In the genomic region with DNA sequence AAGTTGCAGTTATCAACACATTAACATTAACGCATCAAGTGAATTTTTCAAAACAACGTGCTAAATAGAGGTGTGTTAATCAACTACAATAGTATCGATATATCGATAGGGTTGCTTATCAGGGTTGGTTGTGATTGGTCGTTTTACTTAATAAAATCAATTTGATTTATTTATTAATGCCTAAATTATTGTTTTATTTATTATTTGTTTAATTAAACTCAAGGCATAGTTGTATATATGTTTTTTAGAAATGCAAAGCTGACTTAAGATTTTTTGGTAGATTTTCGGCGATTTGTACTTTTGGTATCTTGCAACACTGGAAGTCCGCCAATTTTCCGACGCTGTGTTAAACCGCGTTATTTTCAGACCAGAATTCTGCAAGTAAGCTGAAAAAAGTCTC, we compare ENCODE assay signal across 1 fruit fly cellular context.
A peak's percentile ranks its signal among the peaks of the same experiment; 100 is the strongest.
TF ChIP-seq lines count a peak whose summit lies in the region.

A gene (minus strand): TSS at position 88 of the 400 bp plus-strand sequence.
A gene (plus strand): TSS at position 314 of the 400 bp plus-strand sequence.

TF ChIP-seq in whole organism, embryonic, 481 proteins besides CTCF, POLR2A, EP300 and RAD21 (continued from another document and continues in another):
- TF ChIP-seq CG31365 (tag; optimal IDR thresholded peaks at IDR 0.05; lab: Kevin White, UChicago), result no peak
- peak; percentile 63 for TF ChIP-seq dm (GFP tag; optimal IDR thresholded peaks at IDR 0.05; lab: Kevin White, UChicago)
- TF ChIP-seq kay (GFP tag; optimal IDR thresholded peaks at IDR 0.05; lab: Kevin White, UChicago), result peak; percentile 68
- TF ChIP-seq CG2116 (GFP tag; optimal IDR thresholded peaks at IDR 0.05; lab: Kevin White, UChicago), result peak; percentile 98
- no peak for TF ChIP-seq Hr39 (optimal IDR thresholded peaks at IDR 0.05; lab: Kevin White, UChicago)
- 0 out of 3 replicates have a peak, but pooled peaks have one; percentile 23 for TF ChIP-seq CG11456 (GFP tag; IDR thresholded peaks at IDR 0.05; lab: Robert Waterston, UW)
- TF ChIP-seq ash1 (GFP tag; optimal IDR thresholded peaks at IDR 0.05; lab: Kevin White, UChicago), result no peak
- TF ChIP-seq zf30C (GFP tag; optimal IDR thresholded peaks at IDR 0.05; lab: Kevin White, UChicago), result no peak
- peak; percentile 97 for TF ChIP-seq CG13287 (GFP tag; IDR thresholded peaks at IDR 0.05; lab: Robert Waterston, UW; ENCODE audit: partially characterized antibody)
- peak; percentile 64; the same call in 1 of the 3 replicates for TF ChIP-seq CG7963 (GFP tag; IDR thresholded peaks at IDR 0.05; lab: Robert Waterston, UW; ENCODE audit: partially characterized antibody)
- peak; percentile 76 for TF ChIP-seq CG12942 (GFP tag; optimal IDR thresholded peaks at IDR 0.05; lab: Kevin White, UChicago)
- peak; percentile 61 for TF ChIP-seq caup (GFP tag; optimal IDR thresholded peaks at IDR 0.05; lab: Kevin White, UChicago; ENCODE audit: severe bottlenecking)
- TF ChIP-seq CG11695 (GFP tag; IDR thresholded peaks at IDR 0.05; lab: Robert Waterston, UW), result peak; percentile 48; the same call in 1 of the 3 replicates
- TF ChIP-seq CG8478 (optimal IDR thresholded peaks at IDR 0.05; lab: Kevin White, UChicago), result no peak
- TF ChIP-seq chif (GFP tag; optimal IDR thresholded peaks at IDR 0.05; lab: Kevin White, UChicago), result peak in 1 of 2 experiments; percentile 27
- peak; percentile 39 for TF ChIP-seq CG3995 (GFP tag; optimal IDR thresholded peaks at IDR 0.05; lab: Kevin White, UChicago)
- TF ChIP-seq CG9797 (GFP tag; optimal IDR thresholded peaks at IDR 0.05; lab: Kevin White, UChicago), result peak; percentile 74
- peak; percentile 46 for TF ChIP-seq mam (GFP tag; optimal IDR thresholded peaks at IDR 0.05; lab: Kevin White, UChicago)
- TF ChIP-seq prd (optimal IDR thresholded peaks at IDR 0.05; lab: Kevin White, UChicago), result no peak
- peak; percentile 76 for TF ChIP-seq prd (GFP tag; IDR thresholded peaks at IDR 0.05; lab: Robert Waterston, UW)
- TF ChIP-seq CG10267 (tag; optimal IDR thresholded peaks at IDR 0.05; lab: Kevin White, UChicago), result peak; percentile 99
- peak; percentile 56; the same call in 1 of the 2 replicates for TF ChIP-seq CG17328 (GFP tag; IDR thresholded peaks at IDR 0.05; lab: Robert Waterston, UW)
- peak; percentile 87 for TF ChIP-seq CG30403 (GFP tag; optimal IDR thresholded peaks at IDR 0.05; lab: Kevin White, UChicago)
- peak; percentile 80 for TF ChIP-seq phol (tag; optimal IDR thresholded peaks at IDR 0.05; lab: Kevin White, UChicago)
- no peak for TF ChIP-seq BtbVII (GFP tag; optimal IDR thresholded peaks at IDR 0.05; lab: Kevin White, UChicago)
- no peak for TF ChIP-seq odd (GFP tag; optimal IDR thresholded peaks at IDR 0.05; lab: Kevin White, UChicago)
- peak in 1 of 2 experiments; percentile 34 for TF ChIP-seq Eip74EF (GFP tag; optimal IDR thresholded peaks at IDR 0.05; lab: Kevin White, UChicago)
- TF ChIP-seq disco-r (GFP tag; optimal IDR thresholded peaks at IDR 0.05; lab: Kevin White, UChicago), result no peak
- peak; percentile 73 for TF ChIP-seq Fer1 (GFP tag; optimal IDR thresholded peaks at IDR 0.05; lab: Kevin White, UChicago)
- peak; percentile 81 for TF ChIP-seq CG3281 (GFP tag; optimal IDR thresholded peaks at IDR 0.05; lab: Kevin White, UChicago)
- no peak for TF ChIP-seq CG12071 (GFP tag; optimal IDR thresholded peaks at IDR 0.05; lab: Kevin White, UChicago)
- no peak for TF ChIP-seq CG11085 (GFP tag; IDR thresholded peaks at IDR 0.05; lab: Robert Waterston, UW)
- TF ChIP-seq CG11696 (GFP tag; IDR thresholded peaks at IDR 0.05; lab: Robert Waterston, UW), result 0 out of 2 replicates have a peak, but pooled peaks have one; percentile 29
- TF ChIP-seq Kr (GFP tag; optimal IDR thresholded peaks at IDR 0.05; lab: Kevin White, UChicago), result no peak
- peak; percentile 63; the same call in 1 of the 2 replicates for TF ChIP-seq CG5953 (GFP tag; IDR thresholded peaks at IDR 0.05; lab: Robert Waterston, UW)
- TF ChIP-seq dmrt99B (tag; optimal IDR thresholded peaks at IDR 0.05; lab: Kevin White, UChicago), result no peak
- peak; percentile 59 for TF ChIP-seq HmgZ (tag; optimal IDR thresholded peaks at IDR 0.05; lab: Kevin White, UChicago)
- TF ChIP-seq ab (GFP tag; optimal IDR thresholded peaks at IDR 0.05; lab: Kevin White, UChicago), result no peak
- TF ChIP-seq seq (GFP tag; IDR thresholded peaks at IDR 0.05; lab: Robert Waterston, UW), result 0 out of 2 replicates have a peak, but pooled peaks have one; percentile 34
- peak; percentile 59 for TF ChIP-seq CG4854 (GFP tag; optimal IDR thresholded peaks at IDR 0.05; lab: Kevin White, UChicago)
- peak; percentile 90 for TF ChIP-seq CG12659 (GFP tag; optimal IDR thresholded peaks at IDR 0.05; lab: Kevin White, UChicago)
- peak; percentile 53 for TF ChIP-seq ranshi (GFP tag; IDR thresholded peaks at IDR 0.05; lab: Robert Waterston, UW)
- peak; percentile 77 for TF ChIP-seq Hsf (GFP tag; optimal IDR thresholded peaks at IDR 0.05; lab: Kevin White, UChicago)
- TF ChIP-seq CG1024 (GFP tag; IDR thresholded peaks at IDR 0.05; lab: Robert Waterston, UW), result 0 out of 2 replicates have a peak, but pooled peaks have one; percentile 34
- TF ChIP-seq jing (GFP tag; optimal IDR thresholded peaks at IDR 0.05; lab: Kevin White, UChicago), result no peak
- TF ChIP-seq lab (GFP tag; optimal IDR thresholded peaks at IDR 0.05; lab: Kevin White, UChicago), result no peak
- TF ChIP-seq Optix (GFP tag; IDR thresholded peaks at IDR 0.05; lab: Robert Waterston, UW), result no peak
- TF ChIP-seq Ets65A (GFP tag; lab: Kevin White, UChicago), result peak; percentile 94
- peak; percentile 85 for TF ChIP-seq CG16813 (GFP tag; IDR thresholded peaks at IDR 0.05; lab: Robert Waterston, UW; ENCODE audit: partially characterized antibody)
- TF ChIP-seq stc (GFP tag; IDR thresholded peaks at IDR 0.05; lab: Robert Waterston, UW), result peak; percentile 54; the same call in 1 of the 2 replicates
- TF ChIP-seq nerfin-2 (GFP tag; IDR thresholded peaks at IDR 0.05; lab: Robert Waterston, UW; ENCODE audit: partially characterized antibody), result peak; percentile 67
- peak; percentile 78 for TF ChIP-seq PHDP (tag; optimal IDR thresholded peaks at IDR 0.05; lab: Kevin White, UChicago)
- peak; percentile 46 for TF ChIP-seq bcd (GFP tag; optimal IDR thresholded peaks at IDR 0.05; lab: Kevin White, UChicago)
- TF ChIP-seq Blimp-1 (GFP tag; optimal IDR thresholded peaks at IDR 0.05; lab: Kevin White, UChicago), result no peak
- no peak for TF ChIP-seq wek (GFP tag; optimal IDR thresholded peaks at IDR 0.05; lab: Kevin White, UChicago)
- TF ChIP-seq CG11504 (tag; optimal IDR thresholded peaks at IDR 0.05; lab: Kevin White, UChicago), result peak; percentile 78
- TF ChIP-seq Lim3 (GFP tag; IDR thresholded peaks at IDR 0.05; lab: Robert Waterston, UW), result no peak
- peak; percentile 71 for TF ChIP-seq Rfx (GFP tag; IDR thresholded peaks at IDR 0.05; lab: Robert Waterston, UW)
- peak; percentile 74 for TF ChIP-seq Chrac-16 (GFP tag; optimal IDR thresholded peaks at IDR 0.05; lab: Kevin White, UChicago)
- TF ChIP-seq ara (GFP tag; IDR thresholded peaks at IDR 0.05; lab: Robert Waterston, UW), result peak; percentile 73
- 0 out of 2 replicates have a peak, but pooled peaks have one; percentile 34 for TF ChIP-seq esg (GFP tag; conservative IDR thresholded peaks at IDR 0.05; lab: Robert Waterston, UW)
- TF ChIP-seq mld (GFP tag; IDR thresholded peaks at IDR 0.05; lab: Robert Waterston, UW; ENCODE audit: partially characterized antibody), result peak; percentile 46; the same call in 1 of the 3 replicates
- peak; percentile 66 for TF ChIP-seq CG7839 (tag; optimal IDR thresholded peaks at IDR 0.05; lab: Kevin White, UChicago)
- no peak for TF ChIP-seq dati (GFP tag; IDR thresholded peaks at IDR 0.05; lab: Robert Waterston, UW)
- TF ChIP-seq Atf3 (GFP tag; optimal IDR thresholded peaks at IDR 0.05; lab: Kevin White, UChicago), result no peak
- TF ChIP-seq CG12769 (tag; optimal IDR thresholded peaks at IDR 0.05; lab: Kevin White, UChicago), result no peak
- no peak for TF ChIP-seq CG1647 (GFP tag; optimal IDR thresholded peaks at IDR 0.05; lab: Kevin White, UChicago)
- peak; percentile 34 for TF ChIP-seq pho (GFP tag; optimal IDR thresholded peaks at IDR 0.05; lab: Kevin White, UChicago)
- peak; percentile 69 for TF ChIP-seq CG10979 (tag; optimal IDR thresholded peaks at IDR 0.05; lab: Kevin White, UChicago)
- TF ChIP-seq stwl (tag; optimal IDR thresholded peaks at IDR 0.05; lab: Kevin White, UChicago), result peak; percentile 86
- peak; percentile 42; the same call in 1 of the 2 replicates for TF ChIP-seq ssp (GFP tag; IDR thresholded peaks at IDR 0.05; lab: Robert Waterston, UW)
- no peak for TF ChIP-seq peb (GFP tag; IDR thresholded peaks at IDR 0.05; lab: Robert Waterston, UW)
- no peak for TF ChIP-seq h (optimal IDR thresholded peaks at IDR 0.05; lab: Kevin White, UChicago)
- TF ChIP-seq Hmx (GFP tag; optimal IDR thresholded peaks at IDR 0.05; lab: Kevin White, UChicago), result no peak
- TF ChIP-seq CG9437 (GFP tag; optimal IDR thresholded peaks at IDR 0.05; lab: Kevin White, UChicago), result peak; percentile 17
- peak; percentile 91 for TF ChIP-seq Nf-YC (tag; optimal IDR thresholded peaks at IDR 0.05; lab: Kevin White, UChicago)
- peak; percentile 30; the same call in 1 of the 2 replicates for TF ChIP-seq wdn (GFP tag; IDR thresholded peaks at IDR 0.05; lab: Robert Waterston, UW)
- peak; percentile 58; the same call in 1 of the 2 replicates for TF ChIP-seq cas (GFP tag; IDR thresholded peaks at IDR 0.05; lab: Robert Waterston, UW)
- TF ChIP-seq scrt (GFP tag; optimal IDR thresholded peaks at IDR 0.05; lab: Kevin White, UChicago), result no peak
- no peak for TF ChIP-seq CG1832 (GFP tag; optimal IDR thresholded peaks at IDR 0.05; lab: Kevin White, UChicago)
- TF ChIP-seq gem (tag; optimal IDR thresholded peaks at IDR 0.05; lab: Kevin White, UChicago), result peak; percentile 86
- peak; percentile 25 for TF ChIP-seq CG30431 (GFP tag; optimal IDR thresholded peaks at IDR 0.05; lab: Kevin White, UChicago)
- no peak for TF ChIP-seq CG6254 (GFP tag; optimal IDR thresholded peaks at IDR 0.05; lab: Kevin White, UChicago)
- peak; percentile 79 for TF ChIP-seq CG17829 (tag; optimal IDR thresholded peaks at IDR 0.05; lab: Kevin White, UChicago)
- peak; percentile 82 for TF ChIP-seq zen (tag; optimal IDR thresholded peaks at IDR 0.05; lab: Kevin White, UChicago)
- peak; percentile 88 for TF ChIP-seq knrl (GFP tag; IDR thresholded peaks at IDR 0.05; lab: Robert Waterston, UW; ENCODE audit: partially characterized antibody)
- TF ChIP-seq bsh (GFP tag; optimal IDR thresholded peaks at IDR 0.05; lab: Kevin White, UChicago), result peak in 1 of 2 experiments; percentile 70
- no peak for TF ChIP-seq gsb (GFP tag; IDR thresholded peaks at IDR 0.05; lab: Robert Waterston, UW)
- TF ChIP-seq HLHmδ (GFP tag; optimal IDR thresholded peaks at IDR 0.05; lab: Kevin White, UChicago), result no peak
- no peak for TF ChIP-seq CG2199 (GFP tag; IDR thresholded peaks at IDR 0.05; lab: Robert Waterston, UW)
- TF ChIP-seq ewg (GFP tag; optimal IDR thresholded peaks at IDR 0.05; lab: Kevin White, UChicago), result peak; percentile 28
- TF ChIP-seq eyg (GFP tag; optimal IDR thresholded peaks at IDR 0.05; lab: Kevin White, UChicago), result no peak
- peak; percentile 73 for TF ChIP-seq CG7271 (tag; optimal IDR thresholded peaks at IDR 0.05; lab: Kevin White, UChicago)
- no peak for TF ChIP-seq usp (GFP tag; optimal IDR thresholded peaks at IDR 0.05; lab: Kevin White, UChicago)
- TF ChIP-seq CG43689 (GFP tag; IDR thresholded peaks at IDR 0.05; lab: Robert Waterston, UW), result no peak
- TF ChIP-seq Doc3 (GFP tag; IDR thresholded peaks at IDR 0.05; lab: Robert Waterston, UW; ENCODE audit: partially characterized antibody), result peak; percentile 88
- peak; percentile 82 for TF ChIP-seq pzg (GFP tag; optimal IDR thresholded peaks at IDR 0.05; lab: Kevin White, UChicago)
- no peak for TF ChIP-seq Neu2 (GFP tag; optimal IDR thresholded peaks at IDR 0.05; lab: Kevin White, UChicago; ENCODE audit: borderline replicate concordance)
- no peak for TF ChIP-seq sqz (GFP tag; optimal IDR thresholded peaks at IDR 0.05; lab: Kevin White, UChicago)
- peak; percentile 86 for TF ChIP-seq MBD-R2 (GFP tag; IDR thresholded peaks at IDR 0.05; lab: Robert Waterston, UW)
- TF ChIP-seq CG13424 (tag; optimal IDR thresholded peaks at IDR 0.05; lab: Kevin White, UChicago), result peak; percentile 76
- no peak for TF ChIP-seq run (tag; optimal IDR thresholded peaks at IDR 0.05; lab: Kevin White, UChicago)
- TF ChIP-seq CG16815 (GFP tag; optimal IDR thresholded peaks at IDR 0.05; lab: Kevin White, UChicago), result peak; percentile 38
- TF ChIP-seq Spps (tag; optimal IDR thresholded peaks at IDR 0.05; lab: Kevin White, UChicago), result peak; percentile 48
- peak; percentile 42; the same call in 1 of the 2 replicates for TF ChIP-seq CG32772 (GFP tag; IDR thresholded peaks at IDR 0.05; lab: Robert Waterston, UW)
- no peak for TF ChIP-seq crol (GFP tag; IDR thresholded peaks at IDR 0.05; lab: Robert Waterston, UW)
- TF ChIP-seq tup (GFP tag; optimal IDR thresholded peaks at IDR 0.05; lab: Kevin White, UChicago), result peak; percentile 22
- peak; percentile 63 for TF ChIP-seq CG7556 (GFP tag; optimal IDR thresholded peaks at IDR 0.05; lab: Kevin White, UChicago)
- TF ChIP-seq kni (GFP tag; optimal IDR thresholded peaks at IDR 0.05; lab: Kevin White, UChicago), result no peak
- TF ChIP-seq CG31224 (GFP tag; IDR thresholded peaks at IDR 0.05; lab: Robert Waterston, UW), result peak; percentile 47; the same call in 1 of the 2 replicates
- TF ChIP-seq CG7928 (GFP tag; optimal IDR thresholded peaks at IDR 0.05; lab: Kevin White, UChicago), result peak; percentile 89
- TF ChIP-seq Awh (GFP tag; IDR thresholded peaks at IDR 0.05; lab: Robert Waterston, UW), result peak; percentile 63
- peak; percentile 22; the same call in 1 of the 2 replicates for TF ChIP-seq klu (GFP tag; IDR thresholded peaks at IDR 0.05; lab: Robert Waterston, UW)
- TF ChIP-seq CG11247 (GFP tag; IDR thresholded peaks at IDR 0.05; lab: Robert Waterston, UW), result peak; percentile 65
- peak; percentile 23; the same call in 1 of the 2 replicates for TF ChIP-seq CG9215 (GFP tag; IDR thresholded peaks at IDR 0.05; lab: Robert Waterston, UW)
- TF ChIP-seq CG3726 (GFP tag; IDR thresholded peaks at IDR 0.05; lab: Robert Waterston, UW), result no peak
- no peak for TF ChIP-seq so (GFP tag; IDR thresholded peaks at IDR 0.05; lab: Robert Waterston, UW)
- TF ChIP-seq CG14050 (GFP tag; IDR thresholded peaks at IDR 0.05; lab: Robert Waterston, UW), result 0 out of 3 replicates have a peak, but pooled peaks have one; percentile 25
- TF ChIP-seq CG18619 (GFP tag; optimal IDR thresholded peaks at IDR 0.05; lab: Kevin White, UChicago), result peak; percentile 14
- no peak for TF ChIP-seq pb (GFP tag; optimal IDR thresholded peaks at IDR 0.05; lab: Kevin White, UChicago)
- TF ChIP-seq TFAM (GFP tag; optimal IDR thresholded peaks at IDR 0.05; lab: Kevin White, UChicago), result no peak
- peak; percentile 61 for TF ChIP-seq lmd (GFP tag; IDR thresholded peaks at IDR 0.05; lab: Robert Waterston, UW)
- TF ChIP-seq Dbx (GFP tag; IDR thresholded peaks at IDR 0.05; lab: Robert Waterston, UW), result peak; percentile 88
